Worm (Caenorhabditis elegans): Measurements from ENCODE around the gene T05C12.11.
A peak's percentile ranks its signal among the peaks of the same experiment; 100 is the strongest.

T05C12.11 gene

ce11 chrII:8126617-8127016 is 43.7 kb downstream of the T05C12.11 start:
- TF ChIP-seq rnt-1 (tag; optimal IDR thresholded peaks at IDR 0.05) (peak; percentile 19), vab-15 (tag; optimal IDR thresholded peaks at IDR 0.05) (no peak)

DNA sequence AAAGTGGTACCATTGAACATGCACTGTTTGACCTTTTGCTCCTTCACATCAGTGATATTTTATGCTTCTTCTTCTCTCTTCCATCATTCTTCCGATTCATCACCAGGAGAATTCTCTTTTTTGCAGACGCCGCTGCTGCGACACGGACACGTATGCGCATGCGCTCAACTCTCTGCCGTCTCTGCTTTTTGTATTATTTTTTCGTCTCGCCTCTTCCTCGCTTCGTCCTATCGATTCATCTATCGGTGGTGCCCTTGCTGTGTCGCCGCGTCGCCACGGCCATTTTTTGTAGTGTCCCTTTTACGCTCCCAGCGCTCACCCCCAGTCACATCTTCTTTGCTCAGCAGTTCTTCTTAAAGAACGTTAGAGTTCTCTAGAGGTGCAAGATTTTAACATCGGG is 44.1 kb downstream of the T05C12.11 start:
- peak; percentile 61 for TF ChIP-seq fkh-8 (tag; optimal IDR thresholded peaks at IDR 0.05)
- peak; percentile 30 for TF ChIP-seq blmp-1 (tag; optimal IDR thresholded peaks at IDR 0.05)
- no peak for TF ChIP-seq nhr-84 (tag; optimal IDR thresholded peaks at IDR 0.05)
- TF ChIP-seq unc-130 (tag; optimal IDR thresholded peaks at IDR 0.05) = no peak
- TF ChIP-seq alr-1 (tag; optimal IDR thresholded peaks at IDR 0.05; ENCODE audit: borderline replicate concordance) = no peak
- peak; percentile 42 for TF ChIP-seq xbp-1 (tag; optimal IDR thresholded peaks at IDR 0.05)
- peak; percentile 45 for TF ChIP-seq nhr-47 (tag; optimal IDR thresholded peaks at IDR 0.05)
- peak; percentile 40 to 41 for TF ChIP-seq lin-35 (GFP tag; optimal IDR thresholded peaks at IDR 0.05)
- TF ChIP-seq F16B12.6 (tag; optimal IDR thresholded peaks at IDR 0.05) = peak; percentile 37
- TF ChIP-seq mdl-1 (tag; optimal IDR thresholded peaks at IDR 0.05) = peak in 1 of 2 experiments; percentile 27
- peak in 1 of 2 experiments; percentile 8 for TF ChIP-seq efl-1 (optimal IDR thresholded peaks at IDR 0.05)
- peak in 1 of 2 experiments; percentile 0 for TF ChIP-seq efl-1 (GFP tag; optimal IDR thresholded peaks at IDR 0.05 in 1 of 2)
- TF ChIP-seq C16A3.4 (tag; optimal IDR thresholded peaks at IDR 0.05) = no peak
- TF ChIP-seq nhr-71 (tag; optimal IDR thresholded peaks at IDR 0.05) = peak; percentile 64
- TF ChIP-seq ceh-88 (GFP tag; IDR thresholded peaks at IDR 0.05) = no peak
- TF ChIP-seq fkh-10 (GFP tag; optimal IDR thresholded peaks at IDR 0.05) = peak; percentile 7
- TF ChIP-seq lin-14 (GFP tag; optimal IDR thresholded peaks at IDR 0.05) = peak; percentile 84
- TF ChIP-seq egl-27 (tag; optimal IDR thresholded peaks at IDR 0.05) = peak in 1 of 2 experiments; percentile 14
- no peak for TF ChIP-seq nhr-90 (tag; optimal IDR thresholded peaks at IDR 0.05; ENCODE audit: poor library complexity)
- no peak for TF ChIP-seq lin-39 (tag; optimal IDR thresholded peaks at IDR 0.05)
- TF ChIP-seq nhr-77 (tag; optimal IDR thresholded peaks at IDR 0.05) = no peak
- TF ChIP-seq snu-23 (GFP tag; optimal IDR thresholded peaks at IDR 0.05) = peak; percentile 24
- TF ChIP-seq vab-15 (tag; optimal IDR thresholded peaks at IDR 0.05) = no peak
- no peak for TF ChIP-seq nhr-76 (tag; optimal IDR thresholded peaks at IDR 0.05)
- TF ChIP-seq jun-1 (tag; optimal IDR thresholded peaks at IDR 0.05) = peak; percentile 1
- TF ChIP-seq fos-1 (tag; optimal IDR thresholded peaks at IDR 0.05) = peak; percentile 31
- no peak for TF ChIP-seq dpl-1 (GFP tag; optimal IDR thresholded peaks at IDR 0.05)
- TF ChIP-seq nhr-19 (GFP tag; conservative IDR thresholded peaks at IDR 0.05) = peak; percentile 8
- TF ChIP-seq dsc-1 (tag; optimal IDR thresholded peaks at IDR 0.05) = peak; percentile 38
- peak; percentile 18 for TF ChIP-seq nhr-20 (tag; optimal IDR thresholded peaks at IDR 0.05)
- TF ChIP-seq ceh-82 (tag; optimal IDR thresholded peaks at IDR 0.05) = peak; percentile 29 to 77 (median 63)
- TF ChIP-seq tlp-1 (tag; optimal IDR thresholded peaks at IDR 0.05) = no peak
- TF ChIP-seq mep-1 (tag; optimal IDR thresholded peaks at IDR 0.05) = peak; percentile 57
- no peak for TF ChIP-seq snpc-4 (tag; optimal IDR thresholded peaks at IDR 0.05)
- TF ChIP-seq egl-13 (tag; optimal IDR thresholded peaks at IDR 0.05) = peak; percentile 39
- peak; percentile 57 for TF ChIP-seq swsn-7 (tag; optimal IDR thresholded peaks at IDR 0.05)
- TF ChIP-seq unc-86 (tag; optimal IDR thresholded peaks at IDR 0.05) = peak; percentile 30
- no peak for TF ChIP-seq ets-5 (GFP tag; IDR thresholded peaks at IDR 0.05)
- TF ChIP-seq ztf-11 (tag; optimal IDR thresholded peaks at IDR 0.05) = peak in 1 of 2 experiments; percentile 12
- TF ChIP-seq pax-3 (tag; optimal IDR thresholded peaks at IDR 0.05) = no peak
- TF ChIP-seq irx-1 (tag; optimal IDR thresholded peaks at IDR 0.05) = no peak
- peak; percentile 45 to 85 for TF ChIP-seq lsy-2 (tag; optimal IDR thresholded peaks at IDR 0.05)
- TF ChIP-seq mab-9 (GFP tag; IDR thresholded peaks at IDR 0.05) = no peak
- TF ChIP-seq ceh-63 (GFP tag; optimal IDR thresholded peaks at IDR 0.05) = no peak
- peak; percentile 52 for TF ChIP-seq rnt-1 (tag; optimal IDR thresholded peaks at IDR 0.05)
- TF ChIP-seq skn-1 (tag; optimal IDR thresholded peaks at IDR 0.05) = peak; percentile 34
- TF ChIP-seq ceh-8 (GFP tag; optimal IDR thresholded peaks at IDR 0.05) = no peak
- no peak for TF ChIP-seq nhr-237 (tag; optimal IDR thresholded peaks at IDR 0.05)
- TF ChIP-seq elt-2 (tag; optimal IDR thresholded peaks at IDR 0.05) = no peak
- TF ChIP-seq pqm-1 (tag; optimal IDR thresholded peaks at IDR 0.05) = no peak
- no peak for TF ChIP-seq ceh-90 (tag; optimal IDR thresholded peaks at IDR 0.05)

All from whole organism, L1 larva.